Fruit fly (Drosophila melanogaster) whole organism, prepupa: ENCODE measurements around the gene CG11095.

Experiments
- CG10631 ChIP-seq: fragments of 200-800 bp; sonication (Bioruptor generic); optimal IDR thresholded peaks from 2 replicates; lab custom pipeline; 2016; ENCODE audit warnings: missing biosample characterization, missing genetic modification characterization
- CG11294 ChIP-seq: fragments of 200-800 bp; sonication (Bioruptor generic); IDR thresholded peaks from 2 replicates; pipeline ENCODE4 v1.3.6; 2022; ENCODE audit warnings: missing biosample characterization, missing genetic modification characterization
- CG6163 ChIP-seq: fragments of 200-800 bp; sonication (Bioruptor generic); IDR thresholded peaks from 3 replicates; pipeline ENCODE4 v1.3.6; 2022; ENCODE audit warnings: missing biosample characterization, missing genetic modification characterization
- CG6276 ChIP-seq: fragments of 200-800 bp; sonication (Bioruptor generic); optimal IDR thresholded peaks from 2 replicates; lab custom pipeline; 2017; ENCODE audit warnings: missing biosample characterization, mild to moderate bottlenecking, missing genetic modification characterization
- CG6808 ChIP-seq: fragments of 200-800 bp; sonication (Bioruptor generic); optimal IDR thresholded peaks from 3 replicates; lab custom pipeline; 2017; ENCODE audit warnings: missing biosample characterization, missing genetic modification characterization, mild to moderate bottlenecking, moderate library complexity, missing genetic modification reagents
- CG6854 ChIP-seq: fragments of 200-800 bp; sonication (Bioruptor generic); optimal IDR thresholded peaks from 2 replicates; lab custom pipeline; 2017; ENCODE audit warnings: missing biosample characterization, mild to moderate bottlenecking, missing genetic modification characterization
- CG8319 ChIP-seq: fragments of 200-800 bp; sonication (Bioruptor generic); optimal IDR thresholded peaks from 3 replicates; lab custom pipeline; 2016; ENCODE audit warnings: missing biosample characterization, missing genetic modification characterization
- CG9139 ChIP-seq: fragments of 200-800 bp; sonication (Bioruptor generic); optimal IDR thresholded peaks from 3 replicates; lab custom pipeline; 2017; ENCODE audit warnings: missing biosample characterization, mild to moderate bottlenecking, missing genetic modification characterization
- Ets96B ChIP-seq: fragments of 200-800 bp; optimal IDR thresholded peaks from 2 replicates; lab custom pipeline; 2019; ENCODE audit warnings: missing biosample characterization, mild to moderate bottlenecking, missing genetic modification characterization, moderate library complexity
- Lpt ChIP-seq: fragments of 200-800 bp; sonication (Bioruptor generic); optimal IDR thresholded peaks from 3 replicates; lab custom pipeline; 2016; ENCODE audit warnings: missing biosample characterization, missing genetic modification characterization
- Smox ChIP-seq: fragments of 200-800 bp; sonication (Bioruptor generic); optimal IDR thresholded peaks from 3 replicates; lab custom pipeline; 2016; ENCODE audit warnings: missing biosample characterization, missing genetic modification characterization
- eg ChIP-seq: fragments of 200-800 bp; sonication (Bioruptor generic); IDR thresholded peaks from 3 replicates; pipeline ENCODE4 v1.3.6; 2022; ENCODE audit warnings: missing biosample characterization, missing genetic modification characterization
- ss ChIP-seq, 2 experiments: fragments of 200-800 bp; sonication (Bioruptor generic); optimal IDR thresholded peaks; 2 replicates in 1 of 2; 3 replicates in 1 of 2; lab custom pipeline; 2017 to 2018; ENCODE audit warnings: mild to moderate bottlenecking in 2 of 2, missing biosample characterization in 2 of 2, missing genetic modification characterization in 2 of 2, moderate library complexity in 1 of 2

- TF ChIP-seq CG6854 (GFP tag; lab: Kevin White, UChicago) (no peak), Smox (GFP tag; lab: Kevin White, UChicago) (no peak), ss (GFP tag; optimal IDR thresholded peaks at IDR 0.05; lab: Kevin White, UChicago) (no peak), CG10631 (GFP tag; lab: Kevin White, UChicago) (no peak), CG11294 (GFP tag; lab: Robert Waterston, UW) (no peak), CG6163 (GFP tag; lab: Robert Waterston, UW) (no peak), CG6276 (GFP tag; lab: Kevin White, UChicago) (no peak), Lpt (no peak), eg (GFP tag; lab: Robert Waterston, UW) (no peak), CG6808 (GFP tag; lab: Kevin White, UChicago) (no peak), CG9139 (no peak), CG8319 (GFP tag; lab: Kevin White, UChicago) (no peak), Ets96B (tag; lab: Kevin White, UChicago) (no peak)
Measured at dm6 chrX:13819682-13820081, 8.2 kb downstream of the CG11095 start.
